Fruit fly (Drosophila melanogaster) whole organism, embryonic: Measurements from ENCODE around the gene CG7974.
A peak's percentile ranks its signal among the peaks of the same experiment; 100 is the strongest.

ENCODE experiments used
- Blimp-1 ChIP-seq: fragments of 200-800 bp; sonication (Bioruptor generic); optimal IDR thresholded peaks from 3 replicates; lab custom pipeline; 2018; ENCODE audit warnings: missing biosample characterization, missing genetic modification characterization, mild to moderate bottlenecking, moderate library complexity, missing genetic modification reagents
- CG10959 ChIP-seq: fragments of 200-800 bp; sonication (Bioruptor generic); IDR thresholded peaks from 2 replicates; pipeline ENCODE4 v1.3.6; 2022; ENCODE audit warnings: missing biosample characterization, missing genetic modification characterization
- CG10979 ChIP-seq: fragments of 200-800 bp; sonication (Bioruptor generic); optimal IDR thresholded peaks from 2 replicates; lab custom pipeline; 2018; ENCODE audit warnings: missing biosample characterization, mild to moderate bottlenecking, missing genetic modification characterization, moderate library complexity
- CG14441 ChIP-seq: fragments of 200-800 bp; sonication (Bioruptor generic); IDR thresholded peaks from 2 replicates; pipeline ENCODE4 v1.3.6; 2022; ENCODE audit warnings: missing biosample characterization, missing genetic modification characterization
- CG14667 ChIP-seq: fragments of 200-800 bp; sonication (Bioruptor generic); IDR thresholded peaks from 2 replicates; pipeline ENCODE4 v1.3.6; 2022; ENCODE audit warnings: missing biosample characterization, missing genetic modification characterization
- CG15479 ChIP-seq: fragments of 200-800 bp; sonication (Bioruptor generic); optimal IDR thresholded peaks from 3 replicates; lab custom pipeline; 2019; ENCODE audit warnings: missing biosample characterization, mild to moderate bottlenecking, missing genetic modification characterization, moderate library complexity
- CG15601 ChIP-seq: fragments of 200-800 bp; sonication (Bioruptor generic); optimal IDR thresholded peaks from 3 replicates; lab custom pipeline; 2019; ENCODE audit warnings: missing biosample characterization, mild to moderate bottlenecking, missing genetic modification characterization, moderate library complexity
- CG1602 ChIP-seq: fragments of 200-800 bp; sonication (Bioruptor generic); optimal IDR thresholded peaks from 3 replicates; lab custom pipeline; 2016; ENCODE audit warnings: missing biosample characterization, missing genetic modification characterization
- CG1647 ChIP-seq: fragments of 200-800 bp; sonication (Bioruptor generic); optimal IDR thresholded peaks from 3 replicates; lab custom pipeline; 2016; ENCODE audit warnings: missing biosample characterization, missing genetic modification characterization
- CG17359 ChIP-seq: fragments of 200-800 bp; sonication (Bioruptor generic); optimal IDR thresholded peaks from 3 replicates; lab custom pipeline; 2018; ENCODE audit warnings: missing biosample characterization, mild to moderate bottlenecking, missing genetic modification characterization, moderate library complexity
- CG2202 ChIP-seq: fragments of 200-800 bp; sonication (Bioruptor generic); optimal IDR thresholded peaks from 2 replicates; lab custom pipeline; 2018; ENCODE audit warnings: missing biosample characterization, mild to moderate bottlenecking, missing genetic modification characterization
- CG2678 ChIP-seq: fragments of 200-800 bp; sonication (Bioruptor generic); optimal IDR thresholded peaks from 3 replicates; lab custom pipeline; 2019; ENCODE audit warnings: missing biosample characterization, mild to moderate bottlenecking, missing genetic modification characterization, moderate library complexity
- CG30431 ChIP-seq: fragments of 200-800 bp; sonication (Bioruptor generic); optimal IDR thresholded peaks from 2 replicates; lab custom pipeline; 2017; ENCODE audit warnings: missing biosample characterization, missing genetic modification characterization
- CG31365 ChIP-seq: fragments of 200-800 bp; sonication (Bioruptor generic); optimal IDR thresholded peaks from 2 replicates; lab custom pipeline; 2018; ENCODE audit warnings: missing biosample characterization, mild to moderate bottlenecking, missing genetic modification characterization
- CG32772 ChIP-seq: fragments of 200-800 bp; sonication (Bioruptor generic); IDR thresholded peaks from 2 replicates; pipeline ENCODE4 v1.3.6; 2022; ENCODE audit warnings: missing biosample characterization, missing genetic modification characterization
- CG33213 ChIP-seq: fragments of 200-800 bp; sonication (Bioruptor generic); optimal IDR thresholded peaks from 3 replicates; lab custom pipeline; 2016; ENCODE audit warnings: missing biosample characterization, missing genetic modification characterization
- CG4820 ChIP-seq: fragments of 200-800 bp; sonication (Bioruptor generic); optimal IDR thresholded peaks from 3 replicates; lab custom pipeline; 2016; ENCODE audit warnings: missing biosample characterization, missing genetic modification characterization
- CG4854 ChIP-seq: fragments of 200-800 bp; sonication (Bioruptor generic); optimal IDR thresholded peaks from 2 replicates; lab custom pipeline; 2016; ENCODE audit warnings: missing biosample characterization, missing genetic modification characterization, inconsistent platforms
- CG7556 ChIP-seq: fragments of 200-800 bp; sonication (Bioruptor generic); optimal IDR thresholded peaks from 2 replicates; lab custom pipeline; 2017; ENCODE audit warnings: missing biosample characterization, mild to moderate bottlenecking, missing genetic modification characterization
- CG7963 ChIP-seq: fragments of 200-800 bp; sonication (Bioruptor generic); IDR thresholded peaks from 3 replicates; pipeline ENCODE4 v1.3.6; 2022; ENCODE audit warnings: missing biosample characterization, missing genetic modification characterization; ENCODE audit not compliant: partially characterized antibody
- CG8388 ChIP-seq: fragments of 200-800 bp; sonication (Bioruptor generic); optimal IDR thresholded peaks from 2 replicates; lab custom pipeline; 2019; ENCODE audit warnings: missing biosample characterization, mild to moderate bottlenecking, missing genetic modification characterization, moderate library complexity
- CG9932 ChIP-seq: fragments of 200-800 bp; sonication (Bioruptor generic); IDR thresholded peaks from 2 replicates; pipeline ENCODE4 v1.3.6; 2022; ENCODE audit warnings: missing biosample characterization, missing genetic modification characterization
- Chrac-16 ChIP-seq: fragments of 200-800 bp; sonication (Bioruptor generic); optimal IDR thresholded peaks from 3 replicates; lab custom pipeline; 2016; ENCODE audit warnings: missing biosample characterization, missing genetic modification characterization
- Hr3 ChIP-seq: fragments of 200-800 bp; sonication (Bioruptor generic); optimal IDR thresholded peaks from 3 replicates; lab custom pipeline; 2016; ENCODE audit warnings: missing biosample characterization, missing genetic modification characterization
- Hr51 ChIP-seq, 2 experiments: fragments of 200-800 bp; sonication (Bioruptor generic); optimal IDR thresholded peaks; 2 replicates in 1 of 2; 3 replicates in 1 of 2; lab custom pipeline; 2016 to 2018; ENCODE audit warnings: missing biosample characterization in 2 of 2, missing genetic modification characterization in 2 of 2, mild to moderate bottlenecking in 1 of 2, moderate library complexity in 1 of 2
- NK7.1 ChIP-seq: fragments of 200-800 bp; sonication (Bioruptor generic); optimal IDR thresholded peaks from 3 replicates; lab custom pipeline; 2016; ENCODE audit warnings: missing biosample characterization, missing genetic modification characterization
- Pdp1 ChIP-seq, 2 experiments: fragments of 200-800 bp; sonication (Bioruptor generic); optimal IDR thresholded peaks; 3 replicates each; lab custom pipeline; 2016; ENCODE audit warnings: missing biosample characterization in 2 of 2, missing genetic modification characterization in 2 of 2, mild to moderate bottlenecking in 1 of 2, moderate library complexity in 1 of 2
- Xrp1 ChIP-seq: fragments of 200-800 bp; sonication (Bioruptor generic); IDR thresholded peaks from 2 replicates; pipeline ENCODE4 v1.3.6; 2022; ENCODE audit warnings: missing biosample characterization, missing genetic modification characterization
- abd-A ChIP-seq: fragments of 200-800 bp; sonication (Bioruptor generic); optimal IDR thresholded peaks from 3 replicates; lab custom pipeline; 2019; ENCODE audit warnings: missing biosample characterization, mild to moderate bottlenecking, missing genetic modification characterization, moderate library complexity
- ac ChIP-seq: fragments of 200-800 bp; sonication (Bioruptor generic); optimal IDR thresholded peaks from 3 replicates; lab custom pipeline; 2017; ENCODE audit warnings: missing biosample characterization, mild to moderate bottlenecking, missing genetic modification characterization
- al ChIP-seq: fragments of 200-800 bp; sonication (Bioruptor generic); IDR thresholded peaks from 2 replicates; pipeline ENCODE4 v1.3.6; 2022; ENCODE audit warnings: missing biosample characterization, missing genetic modification characterization
- br ChIP-seq: fragments of >200 bp; optimal IDR thresholded peaks from 2 replicates; lab custom pipeline; 2017
- gt ChIP-seq: fragments of 200-800 bp; sonication (Bioruptor generic); IDR thresholded peaks from 2 replicates; pipeline ENCODE4 v1.3.6; 2022; ENCODE audit warnings: missing biosample characterization, missing genetic modification characterization
- ham ChIP-seq: fragments of 200-800 bp; sonication (Bioruptor generic); IDR thresholded peaks from 2 replicates; pipeline ENCODE4 v1.3.6; 2022; ENCODE audit warnings: missing biosample characterization, missing genetic modification characterization
- insv ChIP-seq, 2 experiments: fragments of 200-800 bp; sonication (Bioruptor generic); optimal IDR thresholded peaks; 3 replicates each; lab custom pipeline; 2016 to 2018; ENCODE audit warnings: missing biosample characterization in 2 of 2, missing genetic modification characterization in 2 of 2
- kah ChIP-seq: fragments of 200-800 bp; sonication (Bioruptor generic); optimal IDR thresholded peaks from 2 replicates; lab custom pipeline; 2018; ENCODE audit warnings: missing biosample characterization, mild to moderate bottlenecking, missing genetic modification characterization
- ken ChIP-seq: fragments of 200-800 bp; sonication (Bioruptor generic); IDR thresholded peaks from 3 replicates; pipeline ENCODE4 v1.3.6; 2022; ENCODE audit warnings: missing biosample characterization, missing genetic modification characterization
- lov ChIP-seq, 2 experiments: fragments of 200-800 bp in 1 of 2; fragments of >200 bp in 1 of 2; sonication (Bioruptor generic) in 1 of 2; IDR thresholded peaks in 1 of 2; optimal IDR thresholded peaks in 1 of 2; 2 replicates in 1 of 2; 3 replicates in 1 of 2; pipeline versions ENCODE4 v1.3.6 to Lab custom; 2017 to 2022; ENCODE audit warnings: missing biosample characterization in 1 of 2, missing genetic modification characterization in 1 of 2
- nerfin-1 ChIP-seq: fragments of 200-800 bp; sonication (Bioruptor generic); optimal IDR thresholded peaks from 3 replicates; lab custom pipeline; 2019; ENCODE audit warnings: missing biosample characterization, mild to moderate bottlenecking, missing genetic modification characterization, moderate library complexity
- otp ChIP-seq: fragments of 200-800 bp; sonication (Bioruptor generic); IDR thresholded peaks from 3 replicates; pipeline ENCODE4, ENCODE4 v1.3.6; 2022; ENCODE audit warnings: missing biosample characterization, missing genetic modification characterization
- peb ChIP-seq: fragments of 200-800 bp; sonication (Bioruptor generic); IDR thresholded peaks from 2 replicates; pipeline ENCODE4 v1.3.6; 2022; ENCODE audit warnings: missing biosample characterization, missing genetic modification characterization
- slou ChIP-seq: fragments of 200-800 bp; sonication (Bioruptor generic); optimal IDR thresholded peaks from 3 replicates; lab custom pipeline; 2016; ENCODE audit warnings: missing biosample characterization, missing genetic modification characterization
- sr ChIP-seq: fragments of 200-800 bp; sonication (Bioruptor generic); IDR thresholded peaks from 3 replicates; pipeline ENCODE4 v1.3.6; 2022; ENCODE audit warnings: missing biosample characterization, missing genetic modification characterization
- stc ChIP-seq: fragments of 200-800 bp; sonication (Bioruptor generic); IDR thresholded peaks from 2 replicates; pipeline ENCODE4 v1.3.6; 2022; ENCODE audit warnings: missing biosample characterization, missing genetic modification characterization
- tap ChIP-seq: fragments of 200-800 bp; optimal IDR thresholded peaks from 3 replicates; lab custom pipeline; 2019; ENCODE audit warnings: missing biosample characterization, mild to moderate bottlenecking, missing genetic modification characterization, moderate library complexity
- tgo ChIP-seq: fragments of 200-800 bp; sonication (Bioruptor generic); IDR thresholded peaks from 3 replicates; pipeline ENCODE4 v1.3.6; 2022; ENCODE audit warnings: missing biosample characterization, missing genetic modification characterization
- vfl ChIP-seq: fragments of 200-800 bp; sonication (Bioruptor generic); optimal IDR thresholded peaks from 2 replicates; lab custom pipeline; 2016; ENCODE audit warnings: missing biosample characterization, missing genetic modification characterization
- vvl ChIP-seq: fragments of 200-800 bp; sonication (Bioruptor generic); IDR thresholded peaks from 2 replicates; pipeline ENCODE4 v1.3.6; 2022; ENCODE audit warnings: missing biosample characterization, missing genetic modification characterization
- z ChIP-seq: fragments of 200-800 bp; sonication (Bioruptor generic); IDR thresholded peaks from 3 replicates; pipeline ENCODE4 v1.3.6; 2022; ENCODE audit warnings: missing biosample characterization, missing genetic modification characterization
- zen ChIP-seq: fragments of 200-800 bp; sonication (Bioruptor generic); optimal IDR thresholded peaks from 3 replicates; lab custom pipeline; 2018; ENCODE audit warnings: missing biosample characterization, mild to moderate bottlenecking, missing genetic modification characterization, moderate library complexity
- zen2 ChIP-seq: fragments of 200-800 bp; sonication (Bioruptor generic); IDR thresholded peaks from 3 replicates; pipeline ENCODE4 v1.3.6; 2022; ENCODE audit warnings: missing biosample characterization, missing genetic modification characterization; ENCODE audit not compliant: partially characterized antibody

Gene CG7974

DNA sequence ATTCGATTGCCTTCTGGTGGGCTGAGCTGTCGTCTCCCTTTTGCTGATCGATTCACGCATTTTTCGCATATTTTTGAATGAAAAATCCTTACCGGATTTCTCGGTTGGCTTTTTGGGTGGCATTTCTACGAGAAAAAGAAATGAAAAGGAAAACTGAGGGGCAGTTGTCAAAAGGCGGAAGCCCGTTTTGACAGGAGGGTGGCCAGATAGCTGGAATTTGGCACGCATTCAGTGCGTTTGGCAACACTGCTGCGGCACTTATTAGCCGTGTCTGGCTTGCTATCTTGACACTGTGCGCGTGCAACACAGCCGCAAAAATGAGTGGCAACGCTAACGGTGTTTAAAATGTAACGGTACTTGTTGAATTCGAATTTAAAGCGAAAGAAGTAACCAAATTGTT, 3.6 kb downstream of the CG7974 start, which contains the start of gene RpL23A (continued):
- TF ChIP-seq CG15479 (GFP tag; lab: Kevin White, UChicago) (peak; percentile 42), nerfin-1 (tag; lab: Kevin White, UChicago) (peak; percentile 90), tap (tag; lab: Kevin White, UChicago) (peak; percentile 75), peb (GFP tag; lab: Robert Waterston, UW) (peak; percentile 82), vvl (GFP tag; lab: Robert Waterston, UW) (peak; percentile 97), Hr3 (peak; percentile 92), lov (optimal IDR thresholded peaks at IDR 0.05; lab: Kevin White, UChicago) (no peak), lov (GFP tag; IDR thresholded peaks at IDR 0.05; lab: Robert Waterston, UW) (peak; percentile 97), Blimp-1 (GFP tag; lab: Kevin White, UChicago) (peak; percentile 90), ac (GFP tag; lab: Kevin White, UChicago) (peak; percentile 86), CG4854 (GFP tag; lab: Kevin White, UChicago) (peak; percentile 96), zen (tag; lab: Kevin White, UChicago) (peak; percentile 90), CG9932 (GFP tag; lab: Robert Waterston, UW) (peak; percentile 96), CG33213 (peak; percentile 99), CG1647 (peak; percentile 97), zen2 (no peak), CG2678 (tag; lab: Kevin White, UChicago) (peak; percentile 85), tgo (GFP tag; lab: Robert Waterston, UW) (peak; percentile 90), CG15601 (peak; percentile 95), ham (GFP tag; lab: Robert Waterston, UW) (peak; percentile 91), CG10959 (GFP tag; lab: Robert Waterston, UW) (peak; percentile 89), Hr51 (GFP tag; optimal IDR thresholded peaks at IDR 0.05; lab: Kevin White, UChicago) (peak; percentile 79 to 97), ken (peak; percentile 98), insv (GFP tag; optimal IDR thresholded peaks at IDR 0.05; lab: Kevin White, UChicago) (peak in 1 of 2 experiments; percentile 84), CG7556 (peak; percentile 87), CG7963 (GFP tag; lab: Robert Waterston, UW) (0 out of 3 replicates have a peak, but pooled peaks have one; percentile 33), kah (peak; percentile 79), vfl (GFP tag; lab: Kevin White, UChicago) (peak; percentile 94), abd-A (tag; lab: Kevin White, UChicago) (peak; percentile 62), Pdp1 (GFP tag; optimal IDR thresholded peaks at IDR 0.05; lab: Kevin White, UChicago) (peak; percentile 92 to 93), stc (peak; percentile 91), CG17359 (peak; percentile 92), CG10979 (peak; percentile 86), CG1602 (GFP tag; lab: Kevin White, UChicago) (peak; percentile 88), CG14441 (peak; percentile 86), z (GFP tag; lab: Robert Waterston, UW) (peak; percentile 39; the same call in 1 of the 3 replicates), CG14667 (GFP tag; lab: Robert Waterston, UW) (peak; percentile 85), CG30431 (GFP tag; lab: Kevin White, UChicago) (peak; percentile 95), CG32772 (peak; percentile 91), CG8388 (GFP tag; lab: Kevin White, UChicago) (peak; percentile 82), Chrac-16 (GFP tag; lab: Kevin White, UChicago) (peak; percentile 89), Xrp1 (GFP tag; lab: Robert Waterston, UW) (peak; percentile 78), sr (GFP tag; lab: Robert Waterston, UW) (peak; percentile 92), CG31365 (tag; lab: Kevin White, UChicago) (peak; percentile 81), slou (GFP tag; lab: Kevin White, UChicago) (peak; percentile 96), CG4820 (peak; percentile 90), gt (GFP tag; lab: Robert Waterston, UW) (peak; percentile 90), otp (GFP tag; lab: Robert Waterston, UW) (peak; percentile 96), br (lab: Kevin White, UChicago) (no peak), al (GFP tag; lab: Robert Waterston, UW) (peak; percentile 91), NK7.1 (GFP tag; lab: Kevin White, UChicago) (peak; percentile 94), CG2202 (tag; lab: Kevin White, UChicago) (peak; percentile 86)
